Fruit fly (Drosophila melanogaster): ENCODE data around the gene milt.
A peak's percentile ranks its signal among the peaks of the same experiment; 100 is the strongest.

milt gene

dm6 chr2L:7049009-7049647 is 11.5 kb downstream of the milt start (continued):
- peak; percentile 17 to 95 for TF ChIP-seq Pdp1 (GFP tag; optimal IDR thresholded peaks at IDR 0.05)
- TF ChIP-seq her (GFP tag; optimal IDR thresholded peaks at IDR 0.05) = peak; percentile 39
- TF ChIP-seq CG10267 (tag; optimal IDR thresholded peaks at IDR 0.05) = no peak
- peak in 1 of 2 experiments; percentile 14 for TF ChIP-seq insv (GFP tag; optimal IDR thresholded peaks at IDR 0.05)
- peak; percentile 80 for TF ChIP-seq sens (GFP tag)
- no peak for TF ChIP-seq CG14965 (GFP tag; optimal IDR thresholded peaks at IDR 0.05; ENCODE audit: borderline replicate concordance)
- no peak for TF ChIP-seq CG16863 (GFP tag; optimal IDR thresholded peaks at IDR 0.05)
- no peak for TF ChIP-seq CG7357 (GFP tag; IDR thresholded peaks at IDR 0.05)
- peak; percentile 73 for TF ChIP-seq abd-A (tag; optimal IDR thresholded peaks at IDR 0.05)
- no peak for TF ChIP-seq GATAe (GFP tag; conservative IDR thresholded peaks at IDR 0.05)
- TF ChIP-seq HmgD (GFP tag; optimal IDR thresholded peaks at IDR 0.05) = peak; percentile 53
- TF ChIP-seq CG10366 (GFP tag; IDR thresholded peaks at IDR 0.05) = no peak
- TF ChIP-seq Nf-YA (GFP tag; IDR thresholded peaks at IDR 0.05) = no peak
- peak; percentile 21 for TF ChIP-seq CG9727 (GFP tag; optimal IDR thresholded peaks at IDR 0.05)
- TF ChIP-seq Sox102F (GFP tag; optimal IDR thresholded peaks at IDR 0.05) = no peak
- TF ChIP-seq CG10321 (GFP tag; IDR thresholded peaks at IDR 0.05) = no peak
- no peak for TF ChIP-seq Kr (GFP tag; optimal IDR thresholded peaks at IDR 0.05)
- TF ChIP-seq Antp (GFP tag; optimal IDR thresholded peaks at IDR 0.05) = peak; percentile 15
- TF ChIP-seq Bteb2 (GFP tag; optimal IDR thresholded peaks at IDR 0.05) = no peak
- TF ChIP-seq CG11504 (tag; optimal IDR thresholded peaks at IDR 0.05) = peak; percentile 15
- TF ChIP-seq gsb (GFP tag; IDR thresholded peaks at IDR 0.05) = no peak
- no peak for TF ChIP-seq gt (GFP tag; IDR thresholded peaks at IDR 0.05)
- TF ChIP-seq CG15479 (GFP tag; optimal IDR thresholded peaks at IDR 0.05) = no peak
- no peak for TF ChIP-seq phol (tag; optimal IDR thresholded peaks at IDR 0.05)
- TF ChIP-seq Chrac-16 (GFP tag; optimal IDR thresholded peaks at IDR 0.05) = no peak
- no peak for TF ChIP-seq CG1832 (GFP tag; optimal IDR thresholded peaks at IDR 0.05)
- TF ChIP-seq dati (GFP tag; IDR thresholded peaks at IDR 0.05) = no peak
- no peak for TF ChIP-seq CG1647 (GFP tag; optimal IDR thresholded peaks at IDR 0.05)
- TF ChIP-seq CG32532 (GFP tag; IDR thresholded peaks at IDR 0.05) = peak; percentile 50; the same call in 1 of the 2 replicates
- TF ChIP-seq otp (GFP tag; IDR thresholded peaks at IDR 0.05) = no peak
- no peak for TF ChIP-seq CG8281 (tag; optimal IDR thresholded peaks at IDR 0.05)
- peak; percentile 65; the same call in 2 of the 3 replicates for TF ChIP-seq CG11695 (GFP tag; IDR thresholded peaks at IDR 0.05)
- peak; percentile 45 for TF ChIP-seq shn (GFP tag; optimal IDR thresholded peaks at IDR 0.05)
- no peak for TF ChIP-seq CG32772 (GFP tag; IDR thresholded peaks at IDR 0.05)
- TF ChIP-seq crol (GFP tag; IDR thresholded peaks at IDR 0.05) = no peak
- TF ChIP-seq lola (GFP tag; optimal IDR thresholded peaks at IDR 0.05) = no peak
- TF ChIP-seq CG33557 (GFP tag; optimal IDR thresholded peaks at IDR 0.05) = peak; percentile 16
- no peak for TF ChIP-seq klu (GFP tag; IDR thresholded peaks at IDR 0.05)
- no peak for TF ChIP-seq yki (optimal IDR thresholded peaks at IDR 0.05)
- no peak for TF ChIP-seq CG9609 (GFP tag; optimal IDR thresholded peaks at IDR 0.05)
- TF ChIP-seq nerfin-2 (GFP tag; IDR thresholded peaks at IDR 0.05; ENCODE audit: partially characterized antibody) = peak; percentile 100
- TF ChIP-seq cwo (GFP tag; optimal IDR thresholded peaks at IDR 0.05) = peak; percentile 35
- TF ChIP-seq wdn (GFP tag; IDR thresholded peaks at IDR 0.05) = 0 out of 2 replicates have a peak, but pooled peaks have one; percentile 14
- TF ChIP-seq Nf-YB (GFP tag; optimal IDR thresholded peaks at IDR 0.05) = no peak
- TF ChIP-seq CG12659 (GFP tag; optimal IDR thresholded peaks at IDR 0.05) = no peak
- TF ChIP-seq tna (GFP tag; IDR thresholded peaks at IDR 0.05; ENCODE audit: partially characterized antibody) = peak; percentile 100
- TF ChIP-seq CG11398 (GFP tag; optimal IDR thresholded peaks at IDR 0.05) = peak; percentile 28
- 0 out of 2 replicates have a peak, but pooled peaks have one; percentile 18 for TF ChIP-seq rib (GFP tag; IDR thresholded peaks at IDR 0.05)
- TF ChIP-seq btn (GFP tag; optimal IDR thresholded peaks at IDR 0.05) = no peak
- no peak for TF ChIP-seq CG18262 (tag; optimal IDR thresholded peaks at IDR 0.05)
